Fruit fly (Drosophila melanogaster): ENCODE measurements around the gene S-Lap1.

S-Lap1 gene

dm6 chr3L:8646821-8647220 lies 29.8 kb downstream of the S-Lap1 start, which contains the start of the genes CG13305 and Pex7:
Gene CG13305, minus strand, starts transcription at chr3L:8646822.
Gene Pex7, plus strand, starts transcription at chr3L:8647145.
- TF ChIP-seq trh (GFP tag; optimal IDR thresholded peaks at IDR 0.05): no peak
- TF ChIP-seq HLH54F (GFP tag; optimal IDR thresholded peaks at IDR 0.05): no peak
- TF ChIP-seq MESR4 (GFP tag; optimal IDR thresholded peaks at IDR 0.05): no peak
- peak; percentile 60; the same call in 1 of the 2 replicates for TF ChIP-seq seq (GFP tag; IDR thresholded peaks at IDR 0.05)
- no peak for TF ChIP-seq Mad (GFP tag; optimal IDR thresholded peaks at IDR 0.05)
- TF ChIP-seq grau (tag; optimal IDR thresholded peaks at IDR 0.05): no peak
- TF ChIP-seq slp2 (GFP tag; optimal IDR thresholded peaks at IDR 0.05): no peak
- TF ChIP-seq Nf-YB (GFP tag; optimal IDR thresholded peaks at IDR 0.05): peak; percentile 93
- peak; percentile 93 for TF ChIP-seq Nf-YC (tag; optimal IDR thresholded peaks at IDR 0.05)
- no peak for TF ChIP-seq CG34422 (GFP tag; IDR thresholded peaks at IDR 0.05)
- TF ChIP-seq scrt (GFP tag; optimal IDR thresholded peaks at IDR 0.05): peak; percentile 91
- TF ChIP-seq CG17829 (tag; optimal IDR thresholded peaks at IDR 0.05): no peak

dm6 chr3L:8648836-8649235 lies 31.8 kb downstream of the S-Lap1 start, which contains the start of gene Arr2:
Gene Arr2, minus strand, starts transcription at chr3L:8648936.
- TF ChIP-seq Elba2 (GFP tag; optimal IDR thresholded peaks at IDR 0.05): no peak
- no peak for TF ChIP-seq CG11247 (GFP tag; IDR thresholded peaks at IDR 0.05)
- no peak for TF ChIP-seq CG17328 (GFP tag; IDR thresholded peaks at IDR 0.05)
- no peak for TF ChIP-seq lola (GFP tag; optimal IDR thresholded peaks at IDR 0.05)
- TF ChIP-seq bbx (GFP tag; IDR thresholded peaks at IDR 0.05; ENCODE audit: partially characterized antibody): no peak
- TF ChIP-seq CG3065 (GFP tag; optimal IDR thresholded peaks at IDR 0.05): no peak
- TF ChIP-seq Hr51 (GFP tag; optimal IDR thresholded peaks at IDR 0.05): no peak
- TF ChIP-seq CG8281 (tag; optimal IDR thresholded peaks at IDR 0.05): no peak
- no peak for TF ChIP-seq Gug (GFP tag; IDR thresholded peaks at IDR 0.05)
- TF ChIP-seq tgo (GFP tag; IDR thresholded peaks at IDR 0.05): no peak
- no peak for TF ChIP-seq CG15011 (GFP tag; optimal IDR thresholded peaks at IDR 0.05)
- no peak for TF ChIP-seq Vsx1 (GFP tag; optimal IDR thresholded peaks at IDR 0.05)
- no peak for TF ChIP-seq sna (GFP tag; IDR thresholded peaks at IDR 0.05; ENCODE audit: partially characterized antibody)
- no peak for TF ChIP-seq CG2875 (GFP tag; optimal IDR thresholded peaks at IDR 0.05)
- no peak for TF ChIP-seq Mad (GFP tag; optimal IDR thresholded peaks at IDR 0.05)
- no peak for TF ChIP-seq Nf-YB (GFP tag; optimal IDR thresholded peaks at IDR 0.05)
- no peak for TF ChIP-seq E2f1 (GFP tag; IDR thresholded peaks at IDR 0.05)
- TF ChIP-seq pho (GFP tag; optimal IDR thresholded peaks at IDR 0.05): no peak
- no peak for TF ChIP-seq CG3838 (GFP tag; optimal IDR thresholded peaks at IDR 0.05)
- no peak for TF ChIP-seq luna (GFP tag; optimal IDR thresholded peaks at IDR 0.05)

dm6 chr3L:8651876-8652571 lies 35.0 kb downstream of the S-Lap1 start:
- TF ChIP-seq MBD-R2 (GFP tag; IDR thresholded peaks at IDR 0.05) (no peak), cad (GFP tag; optimal IDR thresholded peaks at IDR 0.05) (no peak), E2f2 (GFP tag; IDR thresholded peaks at IDR 0.05) (peak; percentile 37; the same call in 1 of the 2 replicates), CG1792 (GFP tag; optimal IDR thresholded peaks at IDR 0.05) (no peak), CG6272 (GFP tag; IDR thresholded peaks at IDR 0.05) (no peak), CG16863 (GFP tag; optimal IDR thresholded peaks at IDR 0.05) (no peak), exex (tag; optimal IDR thresholded peaks at IDR 0.05) (no peak), grau (tag; optimal IDR thresholded peaks at IDR 0.05) (no peak), CG7987 (GFP tag; optimal IDR thresholded peaks at IDR 0.05) (no peak), slbo (GFP tag; IDR thresholded peaks at IDR 0.05) (peak; percentile 37; the same call in 1 of the 2 replicates), CG6854 (GFP tag; optimal IDR thresholded peaks at IDR 0.05) (no peak), pita (GFP tag; optimal IDR thresholded peaks at IDR 0.05) (peak; percentile 31), CG12219 (GFP tag; optimal IDR thresholded peaks at IDR 0.05) (no peak), CG31365 (tag; optimal IDR thresholded peaks at IDR 0.05) (peak; percentile 97), caup (GFP tag; optimal IDR thresholded peaks at IDR 0.05; ENCODE audit: severe bottlenecking) (no peak), NK7.1 (GFP tag; optimal IDR thresholded peaks at IDR 0.05) (no peak), CG15696 (tag; optimal IDR thresholded peaks at IDR 0.05) (peak; percentile 20), dysf (GFP tag; IDR thresholded peaks at IDR 0.05) (no peak), CG4328 (GFP tag; optimal IDR thresholded peaks at IDR 0.05) (no peak)

All from whole organism, embryonic.